Worm (Caenorhabditis elegans) whole organism, L3 larva: ENCODE measurements around the gene elt-6.

Experiments
- ama-1 ChIP-seq: fragments of 150-350 bp; optimal IDR thresholded peaks from 2 replicates; lab custom pipeline; 2018
- elt-2 ChIP-seq: sonication (generic microtip); optimal IDR thresholded peaks from 2 replicates; lab custom pipeline; 2016; ENCODE audit warnings: missing genetic modification reagents, mild to moderate bottlenecking, missing genetic modification characterization, missing compliant biosample characterization
- elt-3 ChIP-seq, 3 experiments: fragments of 150-350 bp in 1 of 3; sonication (generic microtip) in 2 of 3; optimal IDR thresholded peaks; 2 replicates in 2 of 3; 4 replicates in 1 of 3; lab custom pipeline; 2014 to 2017; ENCODE audit warnings: missing biosample characterization in 3 of 3, missing genetic modification characterization in 3 of 3
- fkh-2 ChIP-seq: fragments of 150-350 bp; optimal IDR thresholded peaks from 2 replicates; lab custom pipeline; 2014; ENCODE audit warnings: missing biosample characterization, missing genetic modification reagents, missing genetic modification characterization
- fos-1 ChIP-seq: fragments of 150-350 bp; optimal IDR thresholded peaks from 2 replicates; lab custom pipeline; 2014; ENCODE audit warnings: missing biosample characterization, missing genetic modification characterization
- nfya-1 ChIP-seq: sonication (generic microtip); optimal IDR thresholded peaks from 2 replicates; lab custom pipeline; 2017; ENCODE audit warnings: missing genetic modification characterization, mild to moderate bottlenecking, missing compliant biosample characterization, antibody characterized with exemption, moderate library complexity; ENCODE audit not compliant: insufficient read depth
- nhr-11 ChIP-seq: fragments of 150-350 bp; optimal IDR thresholded peaks from 2 replicates; lab custom pipeline; 2014; ENCODE audit warnings: missing biosample characterization, missing genetic modification characterization
- nhr-23 ChIP-seq: fragments of 150-350 bp; optimal IDR thresholded peaks from 2 replicates; lab custom pipeline; 2014; ENCODE audit warnings: missing biosample characterization, missing genetic modification reagents, missing genetic modification characterization
- nhr-67 ChIP-seq: fragments of 150-350 bp; optimal IDR thresholded peaks from 2 replicates; lab custom pipeline; 2014; ENCODE audit warnings: missing biosample characterization, missing genetic modification characterization
- nhr-77 ChIP-seq: fragments of 150-350 bp; optimal IDR thresholded peaks from 2 replicates; lab custom pipeline; 2014; ENCODE audit warnings: missing biosample characterization, missing genetic modification characterization

DNA sequence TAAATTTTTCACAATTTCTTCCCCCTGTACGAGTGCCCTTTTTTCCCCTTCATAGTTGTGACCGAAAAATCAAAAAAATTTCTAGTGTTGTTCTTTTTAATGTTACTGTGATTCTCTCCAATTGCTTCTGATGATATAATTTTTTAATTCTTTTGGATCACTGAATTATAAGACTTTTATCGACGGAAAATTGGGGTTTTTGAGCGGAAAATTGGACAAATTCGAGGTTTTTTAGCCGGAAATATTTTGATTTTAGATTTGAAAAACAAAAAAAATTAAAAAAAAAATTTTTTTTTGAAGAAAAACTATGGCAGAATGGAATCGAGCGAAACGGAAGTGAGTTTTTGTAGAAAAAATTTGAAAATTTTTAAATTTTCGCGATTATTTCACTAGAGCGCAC lies 30.1 kb downstream of the elt-6 start, which contains the start of gene tsen-54:
- no peak for TF ChIP-seq ama-1 (lab: Kevin White, UChicago)
- no peak for TF ChIP-seq nhr-77 (tag; lab: Kevin White, UChicago)
- no peak for TF ChIP-seq nhr-67 (tag; lab: Kevin White, UChicago)
- TF ChIP-seq nfya-1 (tag; lab: Kevin White, UChicago): no peak
- TF ChIP-seq elt-3 (tag; optimal IDR thresholded peaks at IDR 0.05; lab: Kevin White, UChicago): no peak
- TF ChIP-seq fos-1 (tag; lab: Kevin White, UChicago): no peak
- no peak for TF ChIP-seq nhr-23 (tag; lab: Kevin White, UChicago)
- TF ChIP-seq nhr-11 (tag; lab: Kevin White, UChicago): no peak
- TF ChIP-seq elt-2 (tag; lab: Kevin White, UChicago): no peak
- TF ChIP-seq fkh-2 (tag; lab: Kevin White, UChicago): no peak
